Fruit fly (Drosophila melanogaster) whole organism, embryonic: Measurements from ENCODE around the gene mib2.

ENCODE experiments used
- Awh ChIP-seq: fragments of 200-800 bp; sonication (Bioruptor generic); IDR thresholded peaks from 2 replicates; pipeline ENCODE4, ENCODE4 v1.3.6; 2022; ENCODE audit warnings: missing biosample characterization, missing genetic modification characterization
- CG10321 ChIP-seq: fragments of 200-800 bp; sonication (Bioruptor generic); IDR thresholded peaks from 2 replicates; pipeline ENCODE4 v1.3.6; 2022; ENCODE audit warnings: missing biosample characterization, missing genetic modification characterization
- CG11398 ChIP-seq: fragments of 200-800 bp; sonication (Bioruptor generic); optimal IDR thresholded peaks from 2 replicates; lab custom pipeline; 2016; ENCODE audit warnings: missing biosample characterization, missing genetic modification characterization
- CG13296 ChIP-seq: fragments of 200-800 bp; sonication (Bioruptor generic); optimal IDR thresholded peaks from 3 replicates; lab custom pipeline; 2018; ENCODE audit warnings: missing biosample characterization, mild to moderate bottlenecking, missing genetic modification characterization
- CG17359 ChIP-seq: fragments of 200-800 bp; sonication (Bioruptor generic); optimal IDR thresholded peaks from 3 replicates; lab custom pipeline; 2018; ENCODE audit warnings: missing biosample characterization, mild to moderate bottlenecking, missing genetic modification characterization, moderate library complexity
- CG17568 ChIP-seq: fragments of 200-800 bp; sonication (Bioruptor generic); optimal IDR thresholded peaks from 2 replicates; lab custom pipeline; 2018; ENCODE audit warnings: missing biosample characterization, mild to moderate bottlenecking, missing genetic modification characterization, moderate library complexity
- CG17802 ChIP-seq: fragments of 200-800 bp; sonication (Bioruptor generic); optimal IDR thresholded peaks from 2 replicates; lab custom pipeline; 2018; ENCODE audit warnings: missing biosample characterization, mild to moderate bottlenecking, missing genetic modification characterization, moderate library complexity
- CG18011 ChIP-seq: fragments of 200-800 bp; sonication (Bioruptor generic); optimal IDR thresholded peaks from 2 replicates; lab custom pipeline; 2017; ENCODE audit warnings: missing biosample characterization, missing genetic modification characterization, mild to moderate bottlenecking, moderate library complexity, missing genotype
- CG18599 ChIP-seq: fragments of 200-800 bp; sonication (Bioruptor generic); optimal IDR thresholded peaks from 3 replicates; lab custom pipeline; 2017; ENCODE audit warnings: missing biosample characterization, missing genetic modification characterization, mild to moderate bottlenecking, moderate library complexity, missing genetic modification reagents
- CG2116 ChIP-seq: fragments of 200-800 bp; sonication (Bioruptor generic); optimal IDR thresholded peaks from 3 replicates; lab custom pipeline; 2018; ENCODE audit warnings: missing biosample characterization, mild to moderate bottlenecking, missing genetic modification characterization
- CG32767 ChIP-seq: fragments of 200-800 bp; sonication (Bioruptor generic); IDR thresholded peaks from 2 replicates; pipeline ENCODE4 v1.3.6; 2022; ENCODE audit warnings: missing biosample characterization, missing genetic modification characterization
- CG3726 ChIP-seq: fragments of 200-800 bp; sonication (Bioruptor generic); IDR thresholded peaks from 3 replicates; pipeline ENCODE4, ENCODE4 v1.3.6; 2022; ENCODE audit warnings: missing biosample characterization, missing genetic modification characterization
- CG3995 ChIP-seq: fragments of 200-800 bp; sonication (Bioruptor generic); optimal IDR thresholded peaks from 3 replicates; lab custom pipeline; 2016; ENCODE audit warnings: missing biosample characterization, missing genetic modification characterization
- CG42726 ChIP-seq: fragments of 200-800 bp; sonication (Bioruptor generic); IDR thresholded peaks from 2 replicates; pipeline ENCODE4 v1.3.6; 2022; ENCODE audit warnings: missing biosample characterization, missing genetic modification characterization; ENCODE audit not compliant: partially characterized antibody
- CG4282 ChIP-seq: fragments of 200-800 bp; sonication (Bioruptor generic); optimal IDR thresholded peaks from 2 replicates; lab custom pipeline; 2016; ENCODE audit warnings: missing biosample characterization, missing genetic modification characterization
- CG4328 ChIP-seq: fragments of 200-800 bp; sonication (Bioruptor generic); optimal IDR thresholded peaks from 3 replicates; lab custom pipeline; 2017; ENCODE audit warnings: missing biosample characterization, missing genetic modification reagents, missing genetic modification characterization
- CG7745 ChIP-seq: fragments of 200-800 bp; sonication (Bioruptor generic); optimal IDR thresholded peaks from 2 replicates; lab custom pipeline; 2018; ENCODE audit warnings: missing biosample characterization, mild to moderate bottlenecking, missing genetic modification characterization, moderate library complexity
- CG7839 ChIP-seq: fragments of 200-800 bp; sonication (Bioruptor generic); optimal IDR thresholded peaks from 3 replicates; lab custom pipeline; 2018; ENCODE audit warnings: missing biosample characterization, mild to moderate bottlenecking, missing genetic modification characterization, moderate library complexity
- CG7963 ChIP-seq: fragments of 200-800 bp; sonication (Bioruptor generic); IDR thresholded peaks from 3 replicates; pipeline ENCODE4 v1.3.6; 2022; ENCODE audit warnings: missing biosample characterization, missing genetic modification characterization; ENCODE audit not compliant: partially characterized antibody
- Dip2 ChIP-seq: fragments of 200-800 bp; sonication (Bioruptor generic); IDR thresholded peaks from 2 replicates; pipeline ENCODE4 v1.3.6; 2022; ENCODE audit warnings: missing biosample characterization, missing genetic modification characterization
- Doc2 ChIP-seq: fragments of 200-800 bp; sonication (Bioruptor generic); IDR thresholded peaks from 2 replicates; pipeline ENCODE4 v1.3.6; 2022; ENCODE audit warnings: missing biosample characterization, missing genetic modification characterization
- E2f1 ChIP-seq: fragments of 200-800 bp; sonication (Bioruptor generic); IDR thresholded peaks from 2 replicates; pipeline ENCODE4 v1.3.6; 2022; ENCODE audit warnings: missing biosample characterization, missing genetic modification characterization
- Fer3 ChIP-seq: fragments of 200-800 bp; sonication (Bioruptor generic); optimal IDR thresholded peaks from 2 replicates; lab custom pipeline; 2018; ENCODE audit warnings: missing biosample characterization, mild to moderate bottlenecking, missing genetic modification characterization, moderate library complexity
- Hr39 ChIP-seq: fragments of >200 bp; optimal IDR thresholded peaks from 2 replicates; lab custom pipeline; 2017
- Med ChIP-seq: fragments of 200-800 bp; sonication (Bioruptor generic); peaks from one replicate; lab custom pipeline; 2016; ENCODE audit warnings: missing biosample characterization, missing genetic modification characterization, mild to moderate bottlenecking, inconsistent platforms, moderate library complexity
- Nf-YA ChIP-seq: fragments of 200-800 bp; sonication (Bioruptor generic); IDR thresholded peaks from 2 replicates; pipeline ENCODE4 v1.3.6; 2022; ENCODE audit warnings: missing biosample characterization, missing genetic modification characterization
- Rx ChIP-seq: fragments of 200-800 bp; sonication (Bioruptor generic); IDR thresholded peaks from 2 replicates; pipeline ENCODE4 v1.3.6; 2022; ENCODE audit warnings: missing biosample characterization, missing genetic modification characterization
- ara ChIP-seq: fragments of 200-800 bp; sonication (Bioruptor generic); IDR thresholded peaks from 2 replicates; pipeline ENCODE4 v1.3.6; 2022; ENCODE audit warnings: missing biosample characterization, missing genetic modification characterization
- az2 ChIP-seq: fragments of 200-800 bp; sonication (Bioruptor generic); optimal IDR thresholded peaks from 3 replicates; lab custom pipeline; 2016; ENCODE audit warnings: missing biosample characterization, missing genetic modification characterization
- bsh ChIP-seq, 2 experiments: fragments of 200-800 bp; sonication (Bioruptor generic); optimal IDR thresholded peaks; 2 replicates each; lab custom pipeline; 2017 to 2018; ENCODE audit warnings: mild to moderate bottlenecking in 2 of 2, missing biosample characterization in 2 of 2, missing genetic modification characterization in 2 of 2, moderate library complexity in 1 of 2
- corto ChIP-seq: fragments of 200-800 bp; sonication (Bioruptor generic); optimal IDR thresholded peaks from 2 replicates; lab custom pipeline; 2016; ENCODE audit warnings: missing biosample characterization, mild to moderate bottlenecking, missing genetic modification characterization, moderate library complexity
- disco-r ChIP-seq: fragments of 200-800 bp; sonication (Bioruptor generic); optimal IDR thresholded peaks from 2 replicates; lab custom pipeline; 2016; ENCODE audit warnings: missing biosample characterization, missing genetic modification characterization
- dpn ChIP-seq, 2 experiments: fragments of 200-800 bp; sonication (Bioruptor generic); optimal IDR thresholded peaks; 3 replicates each; lab custom pipeline; 2016; ENCODE audit warnings: missing biosample characterization in 2 of 2, missing genetic modification characterization in 2 of 2
- fu2 ChIP-seq: fragments of 200-800 bp; sonication (Bioruptor generic); optimal IDR thresholded peaks from 2 replicates; lab custom pipeline; 2016; ENCODE audit warnings: missing biosample characterization, missing genetic modification characterization
- kay ChIP-seq: fragments of 200-800 bp; sonication (Bioruptor generic); optimal IDR thresholded peaks from 2 replicates; lab custom pipeline; 2016; ENCODE audit warnings: missing biosample characterization, missing genetic modification characterization
- mirr ChIP-seq: fragments of 200-800 bp; sonication (Bioruptor generic); optimal IDR thresholded peaks from 3 replicates; lab custom pipeline; 2018; ENCODE audit warnings: missing biosample characterization, mild to moderate bottlenecking, missing genetic modification characterization
- org-1 ChIP-seq: fragments of 200-800 bp; sonication (Bioruptor generic); optimal IDR thresholded peaks from 2 replicates; lab custom pipeline; 2017; ENCODE audit warnings: missing biosample characterization, missing genetic modification characterization
- pros ChIP-seq: fragments of 200-800 bp; sonication (Bioruptor generic); optimal IDR thresholded peaks from 3 replicates; lab custom pipeline; 2019; ENCODE audit warnings: missing biosample characterization, mild to moderate bottlenecking, missing genetic modification characterization, moderate library complexity
- schlank ChIP-seq: fragments of 200-800 bp; sonication (Bioruptor generic); optimal IDR thresholded peaks from 2 replicates; lab custom pipeline; 2018; ENCODE audit warnings: missing biosample characterization, mild to moderate bottlenecking, missing genetic modification characterization
- sens-2 ChIP-seq: fragments of 200-800 bp; sonication (Bioruptor generic); IDR thresholded peaks from 2 replicates; pipeline ENCODE4 v1.3.6; 2022; ENCODE audit warnings: missing biosample characterization, missing genetic modification characterization
- seq ChIP-seq: fragments of 200-800 bp; sonication (Bioruptor generic); IDR thresholded peaks from 2 replicates; pipeline ENCODE4 v1.3.6; 2022; ENCODE audit warnings: missing biosample characterization, missing genetic modification characterization
- slou ChIP-seq: fragments of 200-800 bp; sonication (Bioruptor generic); optimal IDR thresholded peaks from 3 replicates; lab custom pipeline; 2016; ENCODE audit warnings: missing biosample characterization, missing genetic modification characterization
- stc ChIP-seq: fragments of 200-800 bp; sonication (Bioruptor generic); IDR thresholded peaks from 2 replicates; pipeline ENCODE4 v1.3.6; 2022; ENCODE audit warnings: missing biosample characterization, missing genetic modification characterization
- tgo ChIP-seq: fragments of 200-800 bp; sonication (Bioruptor generic); IDR thresholded peaks from 3 replicates; pipeline ENCODE4 v1.3.6; 2022; ENCODE audit warnings: missing biosample characterization, missing genetic modification characterization
- tna ChIP-seq: fragments of 200-800 bp; sonication (Bioruptor generic); IDR thresholded peaks from 2 replicates; pipeline ENCODE4 v1.3.6; 2022; ENCODE audit warnings: missing biosample characterization, missing genetic modification characterization; ENCODE audit not compliant: partially characterized antibody
- trh ChIP-seq: fragments of 200-800 bp; sonication (Bioruptor generic); optimal IDR thresholded peaks from 2 replicates; lab custom pipeline; 2016; ENCODE audit warnings: missing biosample characterization, missing genetic modification characterization
- ttk ChIP-seq: fragments of 200-800 bp; sonication (Bioruptor generic); IDR thresholded peaks from 2 replicates; pipeline ENCODE4 v2.1.2; 2022; ENCODE audit warnings: missing biosample characterization, missing genetic modification characterization
- tup ChIP-seq: fragments of 200-800 bp; sonication (Bioruptor generic); optimal IDR thresholded peaks from 2 replicates; lab custom pipeline; 2016; ENCODE audit warnings: missing biosample characterization, mild to moderate bottlenecking, missing genetic modification characterization, moderate library complexity
- tx ChIP-seq: fragments of 200-800 bp; sonication (Bioruptor generic); optimal IDR thresholded peaks from 2 replicates; lab custom pipeline; 2016; ENCODE audit warnings: missing biosample characterization, missing genetic modification characterization
- usp ChIP-seq: fragments of >200 bp; optimal IDR thresholded peaks from 2 replicates; lab custom pipeline; 2017; ENCODE audit warnings: missing biosample characterization, missing genetic modification characterization

The mib2 gene

dm6 chr2L:19051534-19052100, 17.4 kb downstream of the mib2 start, which contains the start of gene Rpn3 (continued):
- TF ChIP-seq Doc2 (GFP tag; lab: Robert Waterston, UW) (0 out of 2 replicates have a peak, but pooled peaks have one; percentile 12), dpn (GFP tag; optimal IDR thresholded peaks at IDR 0.05; lab: Kevin White, UChicago) (peak; percentile 77 to 90), seq (GFP tag; lab: Robert Waterston, UW) (peak; percentile 53; the same call in 1 of the 2 replicates), CG13296 (GFP tag; lab: Kevin White, UChicago) (peak; percentile 53), pros (GFP tag; lab: Kevin White, UChicago) (no peak), CG7839 (tag; lab: Kevin White, UChicago) (peak; percentile 82), CG18599 (GFP tag; lab: Kevin White, UChicago) (peak; percentile 81), CG11398 (GFP tag; lab: Kevin White, UChicago) (peak; percentile 51), schlank (tag; lab: Kevin White, UChicago) (peak; percentile 31), Dip2 (GFP tag; lab: Robert Waterston, UW) (no peak), Rx (GFP tag; lab: Robert Waterston, UW) (peak; percentile 74), Awh (GFP tag; lab: Robert Waterston, UW) (peak; percentile 85), CG10321 (GFP tag; lab: Robert Waterston, UW) (peak; percentile 61; the same call in 1 of the 2 replicates), tx (GFP tag; lab: Kevin White, UChicago) (peak; percentile 75), ttk (GFP tag; lab: Robert Waterston, UW) (peak; percentile 64), slou (GFP tag; lab: Kevin White, UChicago) (peak; percentile 68), Nf-YA (GFP tag; lab: Robert Waterston, UW) (peak; percentile 78), bsh (GFP tag; optimal IDR thresholded peaks at IDR 0.05; lab: Kevin White, UChicago) (peak; percentile 42 to 90), stc (GFP tag; lab: Robert Waterston, UW) (peak; percentile 73), tup (peak; percentile 31), corto (GFP tag; lab: Kevin White, UChicago) (no peak), CG17802 (tag; lab: Kevin White, UChicago) (peak; percentile 54), org-1 (GFP tag; lab: Kevin White, UChicago) (peak; percentile 32), az2 (GFP tag; lab: Kevin White, UChicago) (peak; percentile 91), tgo (GFP tag; lab: Robert Waterston, UW) (peak; percentile 86), fu2 (GFP tag; lab: Kevin White, UChicago) (peak; percentile 80), CG17568 (GFP tag; lab: Kevin White, UChicago) (no peak), CG17359 (tag; lab: Kevin White, UChicago) (peak; percentile 86), CG3995 (GFP tag; lab: Kevin White, UChicago) (peak; percentile 41), sens-2 (GFP tag; lab: Robert Waterston, UW) (peak; percentile 76; the same call in 1 of the 2 replicates), CG32767 (GFP tag; lab: Robert Waterston, UW) (peak; percentile 77), ara (GFP tag; lab: Robert Waterston, UW) (peak; percentile 86), usp (GFP tag; lab: Kevin White, UChicago) (no peak), CG3726 (peak; percentile 54; the same call in 1 of the 3 replicates), CG4328 (GFP tag; lab: Kevin White, UChicago) (peak; percentile 36), Med (peak; percentile 96), trh (GFP tag; lab: Kevin White, UChicago) (peak; percentile 71), CG42726 (GFP tag; lab: Robert Waterston, UW) (no peak), disco-r (GFP tag; lab: Kevin White, UChicago) (peak; percentile 60), CG2116 (peak; percentile 75), tna (peak; percentile 61), kay (GFP tag; lab: Kevin White, UChicago) (peak; percentile 79), E2f1 (GFP tag; lab: Robert Waterston, UW) (peak; percentile 85), Hr39 (lab: Kevin White, UChicago) (no peak), CG18011 (peak; percentile 69), CG7963 (GFP tag; lab: Robert Waterston, UW) (no peak), mirr (GFP tag; lab: Kevin White, UChicago) (no peak), CG4282 (GFP tag; lab: Kevin White, UChicago) (peak; percentile 38), CG7745 (tag; lab: Kevin White, UChicago) (no peak), Fer3 (tag; lab: Kevin White, UChicago) (peak; percentile 79)
